Worm (Caenorhabditis elegans): Measurements from ENCODE around the gene ptp-2.

ptp-2 gene

ce11 chrII:5873564-5874070, 44.8 kb upstream of the ptp-2 start, which contains the start of gene tex-2:
Gene tex-2, minus strand, starts transcription at chrII:5873614.
- no peak for TF ChIP-seq F16B12.6 (tag; optimal IDR thresholded peaks at IDR 0.05)
- no peak for TF ChIP-seq nhr-77 (tag; optimal IDR thresholded peaks at IDR 0.05)
- TF ChIP-seq mdl-1 (tag; optimal IDR thresholded peaks at IDR 0.05), result no peak
- TF ChIP-seq nhr-47 (tag; optimal IDR thresholded peaks at IDR 0.05), result peak; percentile 54
- TF ChIP-seq tlp-1 (tag; optimal IDR thresholded peaks at IDR 0.05), result no peak
- no peak for TF ChIP-seq nhr-237 (tag; optimal IDR thresholded peaks at IDR 0.05)
- no peak for TF ChIP-seq lin-39 (tag; optimal IDR thresholded peaks at IDR 0.05)
- TF ChIP-seq nhr-19 (GFP tag; conservative IDR thresholded peaks at IDR 0.05), result no peak
- peak in 2 of 3 experiments; percentile 3 to 14 for TF ChIP-seq dpl-1 (GFP tag; optimal IDR thresholded peaks at IDR 0.05)
- no peak for TF ChIP-seq sup-37 (GFP tag; optimal IDR thresholded peaks at IDR 0.05)
- TF ChIP-seq dsc-1 (tag; optimal IDR thresholded peaks at IDR 0.05), result no peak
- no peak for TF ChIP-seq swsn-7 (tag; optimal IDR thresholded peaks at IDR 0.05)
- no peak for TF ChIP-seq hpl-2 (GFP tag; optimal IDR thresholded peaks at IDR 0.05)
- no peak for TF ChIP-seq ztf-4 (tag; optimal IDR thresholded peaks at IDR 0.05)
- TF ChIP-seq unc-130 (tag; optimal IDR thresholded peaks at IDR 0.05), result no peak
- peak; percentile 32 for TF ChIP-seq rnt-1 (tag; optimal IDR thresholded peaks at IDR 0.05)
- TF ChIP-seq nhr-84 (tag; optimal IDR thresholded peaks at IDR 0.05), result no peak
- TF ChIP-seq alr-1 (tag; optimal IDR thresholded peaks at IDR 0.05; ENCODE audit: borderline replicate concordance), result no peak
- no peak for TF ChIP-seq sptf-1 (tag; optimal IDR thresholded peaks at IDR 0.05)
- peak; percentile 18 for TF ChIP-seq isw-1 (GFP tag; IDR thresholded peaks at IDR 0.05)
- TF ChIP-seq sox-4 (tag; optimal IDR thresholded peaks at IDR 0.05), result no peak
- peak; percentile 36 to 44 for TF ChIP-seq efl-1 (optimal IDR thresholded peaks at IDR 0.05)
- no peak for TF ChIP-seq efl-1 (GFP tag; optimal IDR thresholded peaks at IDR 0.05 in 1 of 2)
- no peak for TF ChIP-seq fkh-10 (GFP tag; optimal IDR thresholded peaks at IDR 0.05)
- no peak for TF ChIP-seq nhr-11 (tag; optimal IDR thresholded peaks at IDR 0.05)
- no peak for TF ChIP-seq C34B4.2 (tag; optimal IDR thresholded peaks at IDR 0.05)
- no peak for TF ChIP-seq vab-15 (tag; optimal IDR thresholded peaks at IDR 0.05)
- no peak for TF ChIP-seq fkh-8 (tag; optimal IDR thresholded peaks at IDR 0.05)
- TF ChIP-seq ceh-88 (GFP tag; IDR thresholded peaks at IDR 0.05), result no peak
- peak; percentile 62 for TF ChIP-seq lin-14 (GFP tag; optimal IDR thresholded peaks at IDR 0.05)
- TF ChIP-seq egl-13 (tag; optimal IDR thresholded peaks at IDR 0.05), result no peak
- TF ChIP-seq fkh-4 (tag; optimal IDR thresholded peaks at IDR 0.05; ENCODE audit: borderline replicate concordance), result no peak
- peak; percentile 19 for TF ChIP-seq xbp-1 (tag; optimal IDR thresholded peaks at IDR 0.05)
- TF ChIP-seq jun-1 (tag; optimal IDR thresholded peaks at IDR 0.05), result peak; percentile 27
- peak; percentile 7 to 22 for TF ChIP-seq lsy-2 (tag; optimal IDR thresholded peaks at IDR 0.05)
- TF ChIP-seq nhr-20 (tag; optimal IDR thresholded peaks at IDR 0.05), result peak; percentile 41
- peak; percentile 31 for TF ChIP-seq nhr-71 (tag; optimal IDR thresholded peaks at IDR 0.05)
- peak; percentile 38 for TF ChIP-seq lin-15B (tag; optimal IDR thresholded peaks at IDR 0.05)
- no peak for TF ChIP-seq mep-1 (tag; optimal IDR thresholded peaks at IDR 0.05)
- TF ChIP-seq efl-3 (GFP tag; optimal IDR thresholded peaks at IDR 0.05), result no peak
- no peak for TF ChIP-seq tbx-2 (tag; optimal IDR thresholded peaks at IDR 0.05)
- no peak for TF ChIP-seq hlh-17 (GFP tag; optimal IDR thresholded peaks at IDR 0.05; ENCODE audit: borderline replicate concordance)
- TF ChIP-seq skn-1 (tag; optimal IDR thresholded peaks at IDR 0.05), result no peak
- peak; percentile 48 for TF ChIP-seq lin-13 (GFP tag; optimal IDR thresholded peaks at IDR 0.05)
- peak; percentile 4 for TF ChIP-seq unc-86 (tag; optimal IDR thresholded peaks at IDR 0.05)
- peak in 2 of 3 experiments; percentile 24 for TF ChIP-seq ceh-82 (tag; optimal IDR thresholded peaks at IDR 0.05)
- no peak for TF ChIP-seq snpc-4 (tag; optimal IDR thresholded peaks at IDR 0.05)
- TF ChIP-seq unc-98 (GFP tag; IDR thresholded peaks at IDR 0.05), result 0 out of 2 replicates have a peak, but pooled peaks have one; percentile 14
- TF ChIP-seq elt-3 (tag; optimal IDR thresholded peaks at IDR 0.05), result no peak
- TF ChIP-seq egl-27 (tag; optimal IDR thresholded peaks at IDR 0.05), result no peak
- TF ChIP-seq nhr-85 (tag), result no peak
- no peak for TF ChIP-seq hlh-4 (tag; optimal IDR thresholded peaks at IDR 0.05)
- TF ChIP-seq mab-9 (GFP tag; IDR thresholded peaks at IDR 0.05), result no peak
- TF ChIP-seq aha-1 (tag; optimal IDR thresholded peaks at IDR 0.05), result no peak

All from whole organism, L1 larva.